Worm (Caenorhabditis elegans) whole organism, early embryonic: ENCODE results near the gene sek-1.
A peak's percentile ranks its signal among the peaks of the same experiment; 100 is the strongest.

ENCODE experiments used
- B0310.2 ChIP-seq: sonication (generic microtip); optimal IDR thresholded peaks from 2 replicates; lab custom pipeline; 2016; ENCODE audit warnings: mild to moderate bottlenecking, missing genetic modification characterization, missing compliant biosample characterization
- F13C5.2 ChIP-seq: sonication (generic microtip); optimal IDR thresholded peaks from 2 replicates; lab custom pipeline; 2017; ENCODE audit warnings: mild to moderate bottlenecking, missing genetic modification characterization, inconsistent platforms, missing compliant biosample characterization
- aly-1 ChIP-seq: sonication (generic microtip); optimal IDR thresholded peaks from 2 replicates; lab custom pipeline; 2016; ENCODE audit warnings: missing genetic modification characterization, missing compliant biosample characterization
- ama-1 ChIP-seq: fragments of 150-350 bp; optimal IDR thresholded peaks from 2 replicates; lab custom pipeline; 2014
- ceh-13 ChIP-seq: fragments of 200-800 bp; sonication (Bioruptor generic); optimal IDR thresholded peaks from 2 replicates; lab custom pipeline; 2018; ENCODE audit warnings: mild to moderate bottlenecking, missing genetic modification characterization, missing compliant biosample characterization
- ceh-36 ChIP-seq: sonication (generic microtip); optimal IDR thresholded peaks from 2 replicates; lab custom pipeline; 2016; ENCODE audit warnings: missing genetic modification characterization, inconsistent platforms, missing compliant biosample characterization
- ets-7 ChIP-seq: sonication (generic microtip); optimal IDR thresholded peaks from 2 replicates; lab custom pipeline; 2016; ENCODE audit warnings: missing genotype, missing genetic modification characterization, missing compliant biosample characterization
- flt-1 ChIP-seq: fragments of 200-800 bp; sonication (Bioruptor generic); IDR thresholded peaks from 2 replicates; pipeline ENCODE4 v1.3.6; 2022; ENCODE audit warnings: missing genetic modification characterization, missing compliant biosample characterization
- hmbx-1 ChIP-seq: sonication (generic microtip); optimal IDR thresholded peaks from 2 replicates; lab custom pipeline; 2016; ENCODE audit warnings: mild to moderate bottlenecking, missing genetic modification characterization, missing compliant biosample characterization
- hmg-4 ChIP-seq: fragments of 200-800 bp; sonication (Bioruptor generic); optimal IDR thresholded peaks from 2 replicates; lab custom pipeline; 2018; ENCODE audit warnings: mild to moderate bottlenecking, missing genetic modification characterization, missing compliant biosample characterization
- hnd-1 ChIP-seq: sonication (generic microtip); optimal IDR thresholded peaks from 2 replicates; lab custom pipeline; 2016; ENCODE audit warnings: missing genetic modification characterization, missing compliant biosample characterization
- pes-1 ChIP-seq: fragments of 200-800 bp; sonication (Bioruptor generic); IDR thresholded peaks from 2 replicates; pipeline ENCODE4 v1.3.6; 2022; ENCODE audit warnings: missing genetic modification reagents, missing genetic modification characterization, missing compliant biosample characterization
- scrt-1 ChIP-seq: fragments of 200-800 bp; sonication (Bioruptor generic); IDR thresholded peaks from 2 replicates; pipeline ENCODE4 v1.3.6; 2022; ENCODE audit warnings: missing genetic modification characterization, missing compliant biosample characterization
- sea-1 ChIP-seq: fragments of 200-800 bp; sonication (Bioruptor generic); conservative IDR thresholded peaks from 2 replicates; pipeline ENCODE4 v1.3.6; 2022; ENCODE audit warnings: missing genetic modification characterization, missing compliant biosample characterization
- tbx-11 ChIP-seq: fragments of 200-800 bp; sonication (Bioruptor generic); IDR thresholded peaks from 2 replicates; pipeline ENCODE4 v1.3.6; 2022; ENCODE audit warnings: missing genetic modification characterization, missing compliant biosample characterization
- tbx-37 ChIP-seq: fragments of 200-800 bp; sonication (Bioruptor generic); conservative IDR thresholded peaks from 2 replicates; pipeline ENCODE4 v1.3.6; 2022; ENCODE audit warnings: missing genetic modification reagents, missing genetic modification characterization, missing compliant biosample characterization
- tra-4 ChIP-seq: sonication (generic microtip); optimal IDR thresholded peaks from 2 replicates; lab custom pipeline; 2017; ENCODE audit warnings: missing genetic modification characterization, missing compliant biosample characterization

The sek-1 gene

ce11 chrX:7808388-7808787 lies 8.1 kb upstream of the sek-1 start:
- TF ChIP-seq hnd-1 (tag; lab: Kevin White, UChicago) (no peak), F13C5.2 (no peak), sea-1 (GFP tag; lab: Robert Waterston, UW) (no peak), hmg-4 (no peak), B0310.2 (tag; lab: Kevin White, UChicago) (no peak), ama-1 (no peak), hmbx-1 (tag; lab: Kevin White, UChicago) (no peak), scrt-1 (GFP tag; lab: Robert Waterston, UW) (no peak), tbx-37 (GFP tag; lab: Robert Waterston, UW) (no peak), ceh-13 (GFP tag; lab: Kevin White, UChicago) (no peak), tbx-11 (no peak), pes-1 (GFP tag; lab: Robert Waterston, UW) (no peak), aly-1 (no peak), ceh-36 (tag; lab: Kevin White, UChicago) (no peak), tra-4 (tag; lab: Kevin White, UChicago) (no peak), flt-1 (GFP tag; lab: Robert Waterston, UW) (no peak), ets-7 (no peak)

ce11 chrX:7809352-7810196 lies 7.0 kb upstream of the sek-1 start:
- TF ChIP-seq ceh-13 (GFP tag; lab: Kevin White, UChicago) (no peak), sea-1 (GFP tag; lab: Robert Waterston, UW) (0 out of 2 replicates have a peak, but pooled peaks have one; percentile 28), F13C5.2 (peak; percentile 70)

- TF ChIP-seq aly-1 (no peak), tbx-11 (no peak), hnd-1 (tag; lab: Kevin White, UChicago) (no peak), B0310.2 (tag; lab: Kevin White, UChicago) (no peak), pes-1 (GFP tag; lab: Robert Waterston, UW) (no peak), scrt-1 (GFP tag; lab: Robert Waterston, UW) (no peak), hmbx-1 (tag; lab: Kevin White, UChicago) (no peak), flt-1 (GFP tag; lab: Robert Waterston, UW) (no peak), tra-4 (tag; lab: Kevin White, UChicago) (no peak), ceh-13 (GFP tag; lab: Kevin White, UChicago) (no peak), sea-1 (GFP tag; lab: Robert Waterston, UW) (no peak), ets-7 (no peak), F13C5.2 (no peak), tbx-37 (GFP tag; lab: Robert Waterston, UW) (no peak), ama-1 (no peak)
Measured at ce11 chrX:7810991-7811390, 5.5 kb upstream of the sek-1 start.

- TF ChIP-seq ama-1 (no peak), scrt-1 (GFP tag; lab: Robert Waterston, UW) (no peak), sea-1 (GFP tag; lab: Robert Waterston, UW) (no peak), pes-1 (GFP tag; lab: Robert Waterston, UW) (no peak), ceh-36 (tag; lab: Kevin White, UChicago) (no peak), hmbx-1 (tag; lab: Kevin White, UChicago) (no peak), ets-7 (no peak), B0310.2 (tag; lab: Kevin White, UChicago) (no peak), aly-1 (no peak), hnd-1 (tag; lab: Kevin White, UChicago) (no peak), tbx-11 (no peak), F13C5.2 (no peak)
Measured at ce11 chrX:7814747-7815146, 1.8 kb upstream of the sek-1 start.

ce11 chrX:7815230-7815629 lies 1.3 kb upstream of the sek-1 start:
- TF ChIP-seq tra-4 (tag; lab: Kevin White, UChicago) (no peak), aly-1 (no peak), tbx-37 (GFP tag; lab: Robert Waterston, UW) (no peak), ceh-13 (GFP tag; lab: Kevin White, UChicago) (no peak), flt-1 (GFP tag; lab: Robert Waterston, UW) (no peak), ceh-36 (tag; lab: Kevin White, UChicago) (no peak), pes-1 (GFP tag; lab: Robert Waterston, UW) (no peak), B0310.2 (tag; lab: Kevin White, UChicago) (no peak), F13C5.2 (no peak), ama-1 (no peak), tbx-11 (no peak), sea-1 (GFP tag; lab: Robert Waterston, UW) (no peak), hnd-1 (tag; lab: Kevin White, UChicago) (no peak), ets-7 (no peak)

ce11 chrX:7817555-7817954 lies 1.0 kb downstream of the sek-1 start:
- no peak for TF ChIP-seq pes-1 (GFP tag; lab: Robert Waterston, UW)
- TF ChIP-seq tra-4 (tag; lab: Kevin White, UChicago), result no peak
- no peak for TF ChIP-seq flt-1 (GFP tag; lab: Robert Waterston, UW)
- no peak for TF ChIP-seq ceh-36 (tag; lab: Kevin White, UChicago)
- TF ChIP-seq hmg-4, result no peak
- TF ChIP-seq hnd-1 (tag; lab: Kevin White, UChicago), result no peak
- TF ChIP-seq ets-7, result no peak
- no peak for TF ChIP-seq scrt-1 (GFP tag; lab: Robert Waterston, UW)
- no peak for TF ChIP-seq aly-1
- no peak for TF ChIP-seq ama-1
- no peak for TF ChIP-seq ceh-13 (GFP tag; lab: Kevin White, UChicago)
- TF ChIP-seq tbx-37 (GFP tag; lab: Robert Waterston, UW), result no peak
- TF ChIP-seq tbx-11, result no peak
- TF ChIP-seq sea-1 (GFP tag; lab: Robert Waterston, UW), result no peak
- no peak for TF ChIP-seq hmbx-1 (tag; lab: Kevin White, UChicago)
- no peak for TF ChIP-seq B0310.2 (tag; lab: Kevin White, UChicago)
- TF ChIP-seq F13C5.2, result no peak
